Worm (Caenorhabditis elegans) whole organism, young adult: ENCODE data around the gene T23B5.3.

Experiments used
- K11D2.4 ChIP-seq: fragments of 200-800 bp; sonication (Bioruptor generic); IDR thresholded peaks from 2 replicates; pipeline ENCODE4 v1.3.6; 2022; ENCODE audit warnings: missing genetic modification reagents, missing genetic modification characterization, missing compliant biosample characterization
- Y79H2A.3 ChIP-seq: fragments of 200-800 bp; sonication (Bioruptor generic); conservative IDR thresholded peaks from 2 replicates; pipeline ENCODE4 v1.3.6; 2022; ENCODE audit warnings: missing genetic modification reagents, missing genetic modification characterization, missing compliant biosample characterization
- aptf-2 ChIP-seq: fragments of 200-800 bp; sonication (Bioruptor generic); conservative IDR thresholded peaks from 2 replicates; pipeline ENCODE4 v1.3.6; 2022; ENCODE audit warnings: missing genetic modification reagents, missing genetic modification characterization, missing compliant biosample characterization
- atf-7 ChIP-seq: sonication (generic microtip); optimal IDR thresholded peaks from 2 replicates; lab custom pipeline; 2017; ENCODE audit warnings: mild to moderate bottlenecking, missing genetic modification characterization, missing compliant biosample characterization
- athp-1 ChIP-seq: sonication (generic microtip); optimal IDR thresholded peaks from 2 replicates; lab custom pipeline; 2017; ENCODE audit warnings: mild to moderate bottlenecking, missing genetic modification characterization, missing compliant biosample characterization
- attf-6 ChIP-seq: fragments of 200-800 bp; sonication (Bioruptor generic); IDR thresholded peaks from 2 replicates; pipeline ENCODE4 v1.3.6; 2022; ENCODE audit warnings: missing genetic modification reagents, missing genetic modification characterization, missing compliant biosample characterization
- bed-1 ChIP-seq: fragments of 200-800 bp; sonication (Bioruptor generic); IDR thresholded peaks from 2 replicates; pipeline ENCODE4 v1.3.6; 2022; ENCODE audit warnings: missing genetic modification reagents, missing genetic modification characterization, missing compliant biosample characterization
- cebp-2 ChIP-seq: fragments of 200-800 bp; sonication (Bioruptor generic); IDR thresholded peaks from 2 replicates; pipeline ENCODE4 v1.3.6; 2022; ENCODE audit warnings: missing genetic modification characterization, missing compliant biosample characterization
- ceh-79 ChIP-seq: sonication (generic microtip); optimal IDR thresholded peaks from 2 replicates; lab custom pipeline; 2017; ENCODE audit warnings: mild to moderate bottlenecking, missing genetic modification characterization, missing compliant biosample characterization
- ceh-91 ChIP-seq: fragments of 200-800 bp; sonication (Bioruptor generic); IDR thresholded peaks from 2 replicates; pipeline ENCODE4 v1.3.6; 2022; ENCODE audit warnings: missing genetic modification reagents, missing genetic modification characterization, missing compliant biosample characterization
- egl-18 ChIP-seq: fragments of 200-800 bp; sonication (Bioruptor generic); IDR thresholded peaks from 2 replicates; pipeline ENCODE4 v1.3.6; 2022; ENCODE audit warnings: missing genetic modification reagents, missing genetic modification characterization, missing compliant biosample characterization
- egrh-3 ChIP-seq: fragments of 200-800 bp; sonication (Bioruptor generic); IDR thresholded peaks from 2 replicates; pipeline ENCODE4 v1.3.6; 2022; ENCODE audit warnings: missing genetic modification reagents, missing genetic modification characterization, missing compliant biosample characterization
- fkh-3 ChIP-seq: sonication (generic microtip); optimal IDR thresholded peaks from 2 replicates; lab custom pipeline; 2016; ENCODE audit warnings: mild to moderate bottlenecking, missing genetic modification characterization, missing compliant biosample characterization
- nhr-80 ChIP-seq: sonication (generic microtip); optimal IDR thresholded peaks from 2 replicates; lab custom pipeline; 2016; ENCODE audit warnings: missing genetic modification characterization, missing compliant biosample characterization
- nhr-90 ChIP-seq: sonication (generic microtip); optimal IDR thresholded peaks from 2 replicates; lab custom pipeline; 2016; ENCODE audit warnings: missing genotype, mild to moderate bottlenecking, missing genetic modification characterization, missing compliant biosample characterization
- pha-4 ChIP-seq: fragments of 150-350 bp; sonication (generic microtip); optimal IDR thresholded peaks from 2 replicates; lab custom pipeline; 2014; ENCODE audit warnings: missing biosample characterization, missing genetic modification reagents, missing genetic modification characterization
- sea-2 ChIP-seq: fragments of 200-800 bp; sonication (Bioruptor generic); IDR thresholded peaks from 2 replicates; pipeline ENCODE4 v1.3.6; 2022; ENCODE audit warnings: missing genetic modification characterization, missing compliant biosample characterization
- snpc-1.1 ChIP-seq: sonication (generic microtip); optimal IDR thresholded peaks from 2 replicates; lab custom pipeline; 2017; ENCODE audit warnings: missing genetic modification characterization, mild to moderate bottlenecking, missing compliant biosample characterization, antibody characterized with exemption, moderate library complexity, missing genotype, missing genetic modification reagents; ENCODE audit not compliant: insufficient read depth
- somi-1 ChIP-seq: fragments of 200-800 bp; sonication (Bioruptor generic); optimal IDR thresholded peaks from 2 replicates; lab custom pipeline; 2018; ENCODE audit warnings: mild to moderate bottlenecking, missing genetic modification characterization, missing compliant biosample characterization
- tlf-1 ChIP-seq: fragments of 200-800 bp; sonication (Bioruptor generic); optimal IDR thresholded peaks from 2 replicates; lab custom pipeline; 2018; ENCODE audit warnings: mild to moderate bottlenecking, missing genetic modification characterization, missing compliant biosample characterization
- unc-130 ChIP-seq: sonication (generic microtip); optimal IDR thresholded peaks from 2 replicates; lab custom pipeline; 2016; ENCODE audit warnings: missing genetic modification reagents, missing genetic modification characterization, missing compliant biosample characterization
- ztf-26 ChIP-seq: sonication (generic microtip); optimal IDR thresholded peaks from 2 replicates; lab custom pipeline; 2017; ENCODE audit warnings: missing genetic modification characterization, missing compliant biosample characterization

Gene T23B5.3

DNA sequence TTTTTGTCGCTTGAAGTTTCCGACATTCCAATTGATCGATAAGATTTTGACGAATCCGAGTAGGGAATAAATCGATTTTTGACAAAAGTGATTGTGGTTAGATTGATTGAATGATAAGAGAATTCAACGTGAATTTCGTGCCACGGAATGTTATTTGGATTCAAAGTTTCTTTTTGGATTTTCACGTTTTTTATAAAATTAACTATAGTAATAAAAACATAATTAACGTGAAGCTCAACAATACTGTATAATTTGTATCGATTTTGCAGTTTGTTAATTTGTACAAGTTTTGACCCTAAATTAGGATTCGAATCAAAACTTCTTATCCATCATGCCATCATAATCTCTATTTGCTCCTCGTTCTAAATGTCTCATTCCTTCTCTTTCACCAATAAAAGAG is 56.2 kb downstream of the T23B5.3 start, which contains the start of gene C36H8.1:
Gene C36H8.1 (minus strand): TSS at position 101 of the 400 bp plus-strand sequence.
- no peak for TF ChIP-seq unc-130 (GFP tag; lab: Kevin White, UChicago)
- no peak for TF ChIP-seq attf-6 (GFP tag; lab: Robert Waterston, UW)
- TF ChIP-seq K11D2.4 (GFP tag; lab: Robert Waterston, UW): no peak
- TF ChIP-seq fkh-3 (tag; lab: Kevin White, UChicago): no peak
- TF ChIP-seq Y79H2A.3 (GFP tag; lab: Robert Waterston, UW): no peak
- no peak for TF ChIP-seq bed-1
- TF ChIP-seq atf-7: no peak
- TF ChIP-seq ceh-79: no peak
- no peak for TF ChIP-seq snpc-1.1 (tag; lab: Kevin White, UChicago)

DNA sequence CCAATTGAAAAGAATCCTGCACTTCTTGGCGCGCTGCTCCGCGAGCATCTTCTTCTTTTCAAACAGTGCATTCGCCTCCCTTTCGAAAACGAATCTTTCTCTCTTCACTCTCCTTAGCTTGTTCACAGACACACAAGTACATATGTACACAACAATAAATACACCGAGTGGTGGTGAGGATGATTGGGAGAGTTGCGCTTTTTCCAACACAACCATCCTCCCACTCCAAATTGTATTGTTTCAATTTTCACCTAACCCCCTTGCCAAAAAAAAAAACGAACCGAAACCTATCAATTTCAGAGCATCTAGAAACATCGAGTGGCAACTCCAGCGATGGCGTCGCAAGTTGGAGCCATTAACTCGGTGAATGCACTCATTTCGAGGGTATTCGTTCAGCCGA is 57.8 kb downstream of the T23B5.3 start, which contains the start of gene inx-6:
Gene inx-6 (plus strand): TSS at position 301 of the 400 bp plus-strand sequence.
- TF ChIP-seq nhr-90 (tag; lab: Kevin White, UChicago): no peak
- no peak for TF ChIP-seq athp-1 (tag; lab: Kevin White, UChicago)
- TF ChIP-seq egl-18 (GFP tag; lab: Robert Waterston, UW): no peak
- no peak for TF ChIP-seq egrh-3 (GFP tag; lab: Robert Waterston, UW)
- TF ChIP-seq ceh-91 (GFP tag; lab: Robert Waterston, UW): no peak
- TF ChIP-seq aptf-2 (GFP tag; lab: Robert Waterston, UW): no peak
- no peak for TF ChIP-seq tlf-1
- no peak for TF ChIP-seq sea-2 (GFP tag; lab: Robert Waterston, UW)
- no peak for TF ChIP-seq somi-1 (GFP tag; lab: Kevin White, UChicago)
- TF ChIP-seq ztf-26 (tag; lab: Kevin White, UChicago): no peak
- TF ChIP-seq pha-4: no peak
- no peak for TF ChIP-seq cebp-2
- TF ChIP-seq, all 124 proteins: peak for 0

DNA sequence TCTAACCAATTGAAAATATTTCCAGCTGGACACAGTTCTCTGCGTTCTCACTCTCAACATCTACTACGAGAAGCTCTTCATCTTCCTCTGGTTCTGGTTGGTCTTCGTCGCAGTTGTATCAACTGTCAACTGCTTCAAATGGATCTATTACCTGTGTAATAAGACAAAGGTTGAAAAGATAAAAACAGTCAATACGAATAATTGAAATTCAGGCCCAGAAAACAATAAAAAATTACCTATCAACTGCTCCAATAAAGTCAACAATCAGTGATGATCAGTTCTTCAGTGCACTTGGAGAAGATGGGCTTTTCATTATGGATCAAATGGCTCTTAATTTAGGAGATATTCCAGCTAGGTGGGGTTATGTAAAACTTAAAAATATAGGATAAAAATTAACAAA is 60.3 kb downstream of the T23B5.3 start:
- TF ChIP-seq cebp-2: no peak
- TF ChIP-seq nhr-80 (tag; lab: Kevin White, UChicago): no peak
- no peak for TF ChIP-seq somi-1 (GFP tag; lab: Kevin White, UChicago)
